Worm (Caenorhabditis elegans) whole organism, late embryonic: ENCODE data around the gene clec-20.

Experiments used
- C08G9.2 ChIP-seq: sonication (generic microtip); optimal IDR thresholded peaks from 2 replicates; lab custom pipeline; 2016; ENCODE audit warnings: mild to moderate bottlenecking, missing genetic modification characterization, moderate library complexity, missing compliant biosample characterization
- C38D4.7 ChIP-seq: fragments of 200-800 bp; sonication (Bioruptor generic); optimal IDR thresholded peaks from 2 replicates; lab custom pipeline; 2018; ENCODE audit warnings: mild to moderate bottlenecking, missing genetic modification characterization, moderate library complexity, missing compliant biosample characterization
- F13H6.1 ChIP-seq: sonication (generic microtip); optimal IDR thresholded peaks from 2 replicates; lab custom pipeline; 2016; ENCODE audit warnings: missing genetic modification characterization, missing compliant biosample characterization
- K09A11.1 ChIP-seq: sonication (generic microtip); optimal IDR thresholded peaks from 2 replicates; lab custom pipeline; 2017; ENCODE audit warnings: antibody characterized with exemption, mild to moderate bottlenecking, missing genetic modification characterization, missing compliant biosample characterization; ENCODE audit not compliant: insufficient read depth
- Y22D7AL.16 ChIP-seq: sonication (generic microtip); optimal IDR thresholded peaks from 2 replicates; lab custom pipeline; 2016; ENCODE audit warnings: missing genetic modification characterization, missing compliant biosample characterization
- ahr-1 ChIP-seq: sonication (generic microtip); optimal IDR thresholded peaks from 2 replicates; lab custom pipeline; 2016; ENCODE audit warnings: missing genetic modification characterization, missing compliant biosample characterization
- ceh-14 ChIP-seq: sonication (generic microtip); optimal IDR thresholded peaks from 2 replicates; lab custom pipeline; 2016; ENCODE audit warnings: missing genotype, missing genetic modification characterization, missing compliant biosample characterization
- ceh-18 ChIP-seq: sonication (generic microtip); optimal IDR thresholded peaks from 2 replicates; lab custom pipeline; 2016; ENCODE audit warnings: missing genetic modification characterization, missing compliant biosample characterization
- ceh-22 ChIP-seq: sonication (generic microtip); optimal IDR thresholded peaks from 2 replicates; lab custom pipeline; 2017; ENCODE audit warnings: missing biosample characterization, missing genetic modification characterization
- ceh-31 ChIP-seq: sonication (generic microtip); optimal IDR thresholded peaks from 2 replicates; lab custom pipeline; 2016; ENCODE audit warnings: missing genetic modification characterization, missing compliant biosample characterization
- ceh-45 ChIP-seq: fragments of 200-800 bp; sonication (Bioruptor generic); IDR thresholded peaks from 2 replicates; pipeline ENCODE4 v1.3.6; 2022; ENCODE audit warnings: missing genetic modification reagents, missing genetic modification characterization, missing compliant biosample characterization
- ceh-6 ChIP-seq: fragments of 200-800 bp; sonication (Bioruptor generic); optimal IDR thresholded peaks from 2 replicates; lab custom pipeline; 2018; ENCODE audit warnings: mild to moderate bottlenecking, missing genetic modification characterization, missing compliant biosample characterization
- dmd-4 ChIP-seq: sonication (generic microtip); optimal IDR thresholded peaks from 2 replicates; lab custom pipeline; 2016; ENCODE audit warnings: borderline replicate concordance, missing genetic modification characterization, missing compliant biosample characterization
- dve-1 ChIP-seq: sonication (generic microtip); optimal IDR thresholded peaks from 2 replicates; lab custom pipeline; 2017; ENCODE audit warnings: antibody characterized with exemption, mild to moderate bottlenecking, missing genetic modification characterization, missing compliant biosample characterization
- elt-4 ChIP-seq: sonication (generic microtip); optimal IDR thresholded peaks from 2 replicates; lab custom pipeline; 2016; ENCODE audit warnings: missing genetic modification characterization, missing compliant biosample characterization
- ets-4 ChIP-seq: sonication (generic microtip); optimal IDR thresholded peaks from 2 replicates; lab custom pipeline; 2016; ENCODE audit warnings: missing genetic modification characterization, missing compliant biosample characterization
- eyg-1 ChIP-seq: sonication (generic microtip); optimal IDR thresholded peaks from 2 replicates; lab custom pipeline; 2016; ENCODE audit warnings: missing genotype, missing genetic modification characterization, missing compliant biosample characterization
- gmeb-2 ChIP-seq: sonication (generic microtip); optimal IDR thresholded peaks from 2 replicates; lab custom pipeline; 2016; ENCODE audit warnings: missing genetic modification characterization, inconsistent platforms, missing compliant biosample characterization
- hlh-13 ChIP-seq: fragments of 200-800 bp; sonication (Bioruptor generic); optimal IDR thresholded peaks from 2 replicates; lab custom pipeline; 2018; ENCODE audit warnings: mild to moderate bottlenecking, missing genetic modification characterization, missing compliant biosample characterization
- hlh-15 ChIP-seq: sonication (generic microtip); optimal IDR thresholded peaks from 2 replicates; lab custom pipeline; 2016; ENCODE audit warnings: missing genetic modification characterization, missing compliant biosample characterization
- hlh-30 ChIP-seq: sonication (generic microtip); optimal IDR thresholded peaks from 2 replicates; lab custom pipeline; 2017; ENCODE audit warnings: antibody characterized with exemption, missing genetic modification characterization, missing compliant biosample characterization; ENCODE audit not compliant: insufficient read depth
- hlh-6 ChIP-seq: sonication (generic microtip); optimal IDR thresholded peaks from 2 replicates; lab custom pipeline; 2016; ENCODE audit warnings: missing genotype, missing genetic modification characterization, missing compliant biosample characterization
- lim-6 ChIP-seq: sonication (generic microtip); optimal IDR thresholded peaks from 2 replicates; lab custom pipeline; 2016; ENCODE audit warnings: missing genetic modification characterization, missing compliant biosample characterization
- lin-11 ChIP-seq: fragments of 200-800 bp; sonication (Bioruptor generic); optimal IDR thresholded peaks from 2 replicates; lab custom pipeline; 2018; ENCODE audit warnings: mild to moderate bottlenecking, missing genetic modification characterization, missing compliant biosample characterization
- nfya-1 ChIP-seq: sonication (generic microtip); optimal IDR thresholded peaks from 2 replicates; lab custom pipeline; 2017; ENCODE audit warnings: missing genetic modification characterization, mild to moderate bottlenecking, missing compliant biosample characterization, antibody characterized with exemption, moderate library complexity
- nhr-11 ChIP-seq: fragments of 150-350 bp; optimal IDR thresholded peaks from 2 replicates; lab custom pipeline; 2014; ENCODE audit warnings: missing biosample characterization, missing genetic modification characterization
- nhr-232 ChIP-seq: sonication (generic microtip); optimal IDR thresholded peaks from 2 replicates; lab custom pipeline; 2016; ENCODE audit warnings: missing genetic modification characterization, missing compliant biosample characterization
- npax-4 ChIP-seq: sonication (generic microtip); optimal IDR thresholded peaks from 2 replicates; lab custom pipeline; 2016; ENCODE audit warnings: missing genetic modification characterization, missing compliant biosample characterization
- pag-3 ChIP-seq: sonication (generic microtip); optimal IDR thresholded peaks from 2 replicates; lab custom pipeline; 2016; ENCODE audit warnings: missing compliant biosample characterization, missing genetic modification characterization, borderline replicate concordance
- pha-2 ChIP-seq: sonication (generic microtip); optimal IDR thresholded peaks from 2 replicates; lab custom pipeline; 2017; ENCODE audit warnings: mild to moderate bottlenecking, missing genetic modification characterization, missing compliant biosample characterization
- pha-4 ChIP-seq: fragments of 150-350 bp; optimal IDR thresholded peaks from 2 replicates; lab custom pipeline; 2018; ENCODE audit warnings: missing biosample characterization, missing genetic modification reagents, missing genetic modification characterization
- pqm-1 ChIP-seq: sonication (generic microtip); optimal IDR thresholded peaks from 2 replicates; lab custom pipeline; 2016; ENCODE audit warnings: missing genetic modification characterization, missing compliant biosample characterization
- pros-1 ChIP-seq: fragments of 150-350 bp; optimal IDR thresholded peaks from 2 replicates; lab custom pipeline; 2014; ENCODE audit warnings: missing biosample characterization, missing genetic modification reagents, missing genetic modification characterization
- sdc-2 ChIP-seq: sonication (generic microtip); optimal IDR thresholded peaks from 2 replicates; lab custom pipeline; 2016; ENCODE audit warnings: missing genotype, missing genetic modification characterization, missing compliant biosample characterization
- sox-4 ChIP-seq: sonication (generic microtip); optimal IDR thresholded peaks from 2 replicates; lab custom pipeline; 2017; ENCODE audit warnings: mild to moderate bottlenecking, missing genetic modification characterization, inconsistent platforms, missing compliant biosample characterization
- syd-9 ChIP-seq: sonication (generic microtip); optimal IDR thresholded peaks from 2 replicates; lab custom pipeline; 2016; ENCODE audit warnings: mild to moderate bottlenecking, missing genetic modification characterization, moderate library complexity, missing compliant biosample characterization
- tbx-7 ChIP-seq: sonication (generic microtip); optimal IDR thresholded peaks from 2 replicates; lab custom pipeline; 2016; ENCODE audit warnings: missing genotype, missing genetic modification characterization, missing compliant biosample characterization
- unc-3 ChIP-seq, 2 experiments: fragments of 200-800 bp in 1 of 2; sonication (Bioruptor generic) in 1 of 2; sonication (generic microtip) in 1 of 2; conservative IDR thresholded peaks in 1 of 2; optimal IDR thresholded peaks in 1 of 2; 2 replicates each; pipeline versions ENCODE4 v1.3.6 to Lab custom; 2016 to 2022; ENCODE audit warnings: missing compliant biosample characterization in 2 of 2, missing genetic modification characterization in 2 of 2, missing genetic modification reagents in 1 of 2
- unc-42 ChIP-seq: sonication (generic microtip); optimal IDR thresholded peaks from 2 replicates; lab custom pipeline; 2016; ENCODE audit warnings: missing genotype, missing genetic modification characterization, missing compliant biosample characterization

clec-20 gene

ce11 chrII:1589845-1590244 lies 5.2 kb downstream of the clec-20 start, which contains the start of gene T07H3.7:
Gene T07H3.7 (minus strand): TSS chrII:1589945.
- no peak for TF ChIP-seq nfya-1 (tag; lab: Kevin White, UChicago)
- no peak for TF ChIP-seq pha-4 (tag; lab: Kevin White, UChicago)
- TF ChIP-seq pros-1 = no peak
- TF ChIP-seq nhr-11 (tag; lab: Kevin White, UChicago) = no peak
- no peak for TF ChIP-seq ceh-22 (tag; lab: Kevin White, UChicago)
- TF ChIP-seq lim-6 (tag; lab: Kevin White, UChicago) = no peak
- TF ChIP-seq sdc-2 (tag; lab: Kevin White, UChicago) = no peak
- TF ChIP-seq elt-4 = no peak
- TF ChIP-seq F13H6.1 = no peak
- TF ChIP-seq dve-1 = no peak
- TF ChIP-seq pqm-1 (tag; lab: Kevin White, UChicago) = no peak
- TF ChIP-seq ceh-14 (tag; lab: Kevin White, UChicago) = no peak
- TF ChIP-seq ceh-45 (GFP tag; lab: Robert Waterston, UW) = no peak

DNA sequence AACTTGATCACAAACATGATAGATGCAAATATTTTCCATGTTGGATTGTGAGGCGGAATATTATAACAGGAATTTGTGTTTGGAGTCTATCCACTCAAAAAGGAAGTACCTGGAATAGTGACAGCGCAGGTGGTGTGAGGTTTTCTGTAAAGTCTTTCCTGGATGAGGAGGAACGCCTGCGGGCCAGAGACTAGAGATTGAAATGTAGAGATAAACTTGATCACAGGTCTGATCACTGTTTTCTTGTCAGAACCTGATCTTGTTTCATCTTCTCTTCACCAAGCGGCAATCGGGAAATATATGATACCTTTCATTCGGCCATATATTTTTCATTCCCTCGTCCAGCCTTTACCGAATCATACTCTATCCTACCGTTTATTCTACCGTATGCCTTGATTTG lies 8.7 kb downstream of the clec-20 start, which contains the start of gene T07H3.8:
Gene T07H3.8 (plus strand): TSS at position 301 of the 400 bp plus-strand sequence.
- no peak for TF ChIP-seq unc-3 (GFP tag; conservative IDR thresholded peaks at IDR 0.05; lab: Robert Waterston, UW)
- TF ChIP-seq unc-3 (tag; optimal IDR thresholded peaks at IDR 0.05; lab: Kevin White, UChicago) = no peak
- no peak for TF ChIP-seq hlh-15 (tag; lab: Kevin White, UChicago)
- TF ChIP-seq pag-3 = no peak
- TF ChIP-seq C38D4.7 (GFP tag; lab: Kevin White, UChicago) = no peak
- TF ChIP-seq sox-4 (tag; lab: Kevin White, UChicago) = no peak
- TF ChIP-seq tbx-7 (tag; lab: Kevin White, UChicago) = no peak
- TF ChIP-seq gmeb-2 = no peak
- no peak for TF ChIP-seq Y22D7AL.16 (tag; lab: Kevin White, UChicago)
- no peak for TF ChIP-seq ceh-6 (GFP tag; lab: Kevin White, UChicago)
- TF ChIP-seq npax-4 (tag; lab: Kevin White, UChicago) = no peak
- TF ChIP-seq ets-4 (tag; lab: Kevin White, UChicago) = no peak
- TF ChIP-seq lim-6 (tag; lab: Kevin White, UChicago) = no peak
- no peak for TF ChIP-seq ceh-14 (tag; lab: Kevin White, UChicago)

- TF ChIP-seq pha-2 (tag; lab: Kevin White, UChicago) = no peak
- TF ChIP-seq ceh-6 (GFP tag; lab: Kevin White, UChicago) = no peak
- no peak for TF ChIP-seq ceh-18 (tag; lab: Kevin White, UChicago)
- no peak for TF ChIP-seq C08G9.2 (tag; lab: Kevin White, UChicago)
- TF ChIP-seq ahr-1 = no peak
- TF ChIP-seq nhr-232 (tag; lab: Kevin White, UChicago) = no peak
- TF ChIP-seq ceh-31 = no peak
- no peak for TF ChIP-seq hlh-13 (GFP tag; lab: Kevin White, UChicago)
- no peak for TF ChIP-seq eyg-1
- no peak for TF ChIP-seq lin-11 (tag; lab: Kevin White, UChicago)
- no peak for TF ChIP-seq tbx-7 (tag; lab: Kevin White, UChicago)
- no peak for TF ChIP-seq unc-42 (tag; lab: Kevin White, UChicago)
- no peak for TF ChIP-seq elt-4
- no peak for TF ChIP-seq syd-9
- TF ChIP-seq hlh-6 (tag; lab: Kevin White, UChicago) = no peak
Observed at ce11 chrII:1584140-1584539, 10.9 kb downstream of the clec-20 start, which contains the start of gene clec-21. Gene clec-21 (minus strand): TSS chrII:1584240.

DNA sequence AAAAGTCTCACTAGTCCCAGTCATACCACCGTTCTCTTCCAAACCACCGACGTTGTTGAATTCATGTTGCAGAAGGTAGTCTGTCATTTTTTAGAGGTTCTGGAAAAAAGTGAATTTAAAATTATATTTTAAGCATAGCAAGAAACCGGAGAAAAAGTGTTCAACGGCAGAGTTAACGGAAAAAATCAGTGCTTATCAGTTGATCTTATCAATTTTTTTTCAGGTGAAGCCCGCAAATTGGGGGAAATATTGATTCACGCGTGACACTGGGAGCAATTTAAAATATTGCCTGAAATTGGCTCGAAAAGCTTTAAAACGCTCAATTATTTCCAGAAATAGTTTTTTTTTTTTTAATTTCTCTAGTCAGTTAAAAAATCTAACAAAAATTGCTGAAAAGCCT lies 15.2 kb downstream of the clec-20 start, which contains the start of gene math-38:
Gene math-38 (minus strand): TSS at position 101 of the 400 bp plus-strand sequence.
- no peak for TF ChIP-seq hlh-13 (GFP tag; lab: Kevin White, UChicago)
- TF ChIP-seq C08G9.2 (tag; lab: Kevin White, UChicago) = no peak
- no peak for TF ChIP-seq Y22D7AL.16 (tag; lab: Kevin White, UChicago)
- TF ChIP-seq K09A11.1 (tag; lab: Kevin White, UChicago) = no peak
- no peak for TF ChIP-seq hlh-30
- no peak for TF ChIP-seq dmd-4 (tag; lab: Kevin White, UChicago)
